Worm (Caenorhabditis elegans): ENCODE data around the gene Y50D4A.1.

Gene Y50D4A.1

ce11 chrV:1263939-1264823 lies 56.5 kb downstream of the Y50D4A.1 start, which contains the start of the genes rab-1 and C39F7.5 (continued):
- no peak for TF ChIP-seq mef-2 (tag; optimal IDR thresholded peaks at IDR 0.05)
- peak; percentile 43 for TF ChIP-seq nhr-19 (GFP tag; conservative IDR thresholded peaks at IDR 0.05)

ce11 chrV:1266540-1266939 lies 58.9 kb downstream of the Y50D4A.1 start:
- TF ChIP-seq mab-9 (GFP tag; IDR thresholded peaks at IDR 0.05), result no peak
- TF ChIP-seq aly-2 (tag; optimal IDR thresholded peaks at IDR 0.05), result no peak
- TF ChIP-seq nhr-71 (tag; optimal IDR thresholded peaks at IDR 0.05), result no peak
- no peak for TF ChIP-seq lir-3 (tag; optimal IDR thresholded peaks at IDR 0.05; ENCODE audit: poor library complexity)
- TF ChIP-seq C34B4.2 (tag; optimal IDR thresholded peaks at IDR 0.05), result no peak
- no peak for TF ChIP-seq aha-1 (tag; optimal IDR thresholded peaks at IDR 0.05)
- TF ChIP-seq elt-2 (tag; optimal IDR thresholded peaks at IDR 0.05), result no peak
- no peak for TF ChIP-seq nhr-237 (tag; optimal IDR thresholded peaks at IDR 0.05)
- TF ChIP-seq mdl-1 (tag; optimal IDR thresholded peaks at IDR 0.05), result no peak
- no peak for TF ChIP-seq nhr-77 (tag; optimal IDR thresholded peaks at IDR 0.05)
- TF ChIP-seq sup-37 (GFP tag; optimal IDR thresholded peaks at IDR 0.05), result no peak
